Fruit fly (Drosophila melanogaster) whole organism, embryonic: ENCODE data around the gene Zip89B.
A peak's percentile ranks its signal among the peaks of the same experiment; 100 is the strongest.

ENCODE experiments used
- CG10431 ChIP-seq: fragments of 200-800 bp; sonication (Bioruptor generic); optimal IDR thresholded peaks from 3 replicates; lab custom pipeline; 2018; ENCODE audit warnings: missing biosample characterization, mild to moderate bottlenecking, missing genetic modification characterization
- CG10979 ChIP-seq: fragments of 200-800 bp; sonication (Bioruptor generic); optimal IDR thresholded peaks from 2 replicates; lab custom pipeline; 2018; ENCODE audit warnings: missing biosample characterization, mild to moderate bottlenecking, missing genetic modification characterization, moderate library complexity
- CG12769 ChIP-seq: fragments of 200-800 bp; sonication (Bioruptor generic); optimal IDR thresholded peaks from 2 replicates; lab custom pipeline; 2019; ENCODE audit warnings: missing biosample characterization, mild to moderate bottlenecking, missing genetic modification characterization, moderate library complexity
- CG13287 ChIP-seq: fragments of 200-800 bp; sonication (Bioruptor generic); IDR thresholded peaks from 2 replicates; pipeline ENCODE4 v1.3.6; 2022; ENCODE audit warnings: missing biosample characterization, missing genetic modification characterization; ENCODE audit not compliant: partially characterized antibody
- CG13296 ChIP-seq: fragments of 200-800 bp; sonication (Bioruptor generic); optimal IDR thresholded peaks from 3 replicates; lab custom pipeline; 2018; ENCODE audit warnings: missing biosample characterization, mild to moderate bottlenecking, missing genetic modification characterization
- CG15479 ChIP-seq: fragments of 200-800 bp; sonication (Bioruptor generic); optimal IDR thresholded peaks from 3 replicates; lab custom pipeline; 2019; ENCODE audit warnings: missing biosample characterization, mild to moderate bottlenecking, missing genetic modification characterization, moderate library complexity
- CG1603 ChIP-seq: fragments of 200-800 bp; sonication (Bioruptor generic); optimal IDR thresholded peaks from 2 replicates; lab custom pipeline; 2019; ENCODE audit warnings: missing biosample characterization, mild to moderate bottlenecking, missing genetic modification characterization, moderate library complexity
- CG17912 ChIP-seq: fragments of 200-800 bp; sonication (Bioruptor generic); optimal IDR thresholded peaks from 2 replicates; lab custom pipeline; 2018; ENCODE audit warnings: missing biosample characterization, mild to moderate bottlenecking, missing genetic modification characterization
- CG18476 ChIP-seq: fragments of 200-800 bp; sonication (Bioruptor generic); optimal IDR thresholded peaks from 2 replicates; lab custom pipeline; 2016; ENCODE audit warnings: missing biosample characterization, mild to moderate bottlenecking, missing genetic modification characterization
- CG2120 ChIP-seq: fragments of 200-800 bp; sonication (Bioruptor generic); optimal IDR thresholded peaks from 3 replicates; lab custom pipeline; 2016; ENCODE audit warnings: missing biosample characterization, missing genetic modification characterization
- CG6654 ChIP-seq: fragments of 200-800 bp; sonication (Bioruptor generic); optimal IDR thresholded peaks from 2 replicates; lab custom pipeline; 2017; ENCODE audit warnings: missing biosample characterization, mild to moderate bottlenecking, missing genetic modification characterization
- CG8924 ChIP-seq: fragments of 200-800 bp; optimal IDR thresholded peaks from 3 replicates; lab custom pipeline; 2019; ENCODE audit warnings: missing biosample characterization, mild to moderate bottlenecking, missing genetic modification characterization, moderate library complexity
- CG9817 ChIP-seq: fragments of 200-800 bp; sonication (Bioruptor generic); optimal IDR thresholded peaks from 2 replicates; lab custom pipeline; 2018; ENCODE audit warnings: missing biosample characterization, mild to moderate bottlenecking, missing genetic modification characterization, moderate library complexity
- Dip3 ChIP-seq: fragments of 200-800 bp; sonication (Bioruptor generic); optimal IDR thresholded peaks from 3 replicates; lab custom pipeline; 2016; ENCODE audit warnings: missing biosample characterization, missing genetic modification characterization
- Drgx ChIP-seq: fragments of 200-800 bp; sonication (Bioruptor generic); IDR thresholded peaks from 2 replicates; pipeline ENCODE4 v1.3.6; 2022; ENCODE audit warnings: missing biosample characterization, missing genetic modification characterization
- H15 ChIP-seq: fragments of 200-800 bp; sonication (Bioruptor generic); IDR thresholded peaks from 3 replicates; pipeline ENCODE4 v1.3.6; 2022; ENCODE audit warnings: missing biosample characterization, missing genetic modification characterization
- HLHmδ ChIP-seq: fragments of 200-800 bp; sonication (Bioruptor generic); optimal IDR thresholded peaks from 2 replicates; lab custom pipeline; 2018; ENCODE audit warnings: missing biosample characterization, mild to moderate bottlenecking, missing genetic modification characterization, moderate library complexity
- HmgD ChIP-seq: fragments of 200-800 bp; sonication (Bioruptor generic); optimal IDR thresholded peaks from 3 replicates; lab custom pipeline; 2016; ENCODE audit warnings: missing biosample characterization, missing genetic modification characterization
- Mrtf ChIP-seq: fragments of 200-800 bp; sonication (Bioruptor generic); IDR thresholded peaks from 3 replicates; pipeline ENCODE4 v1.3.6; 2022; ENCODE audit warnings: missing biosample characterization, missing genetic modification characterization
- Oaz ChIP-seq: fragments of 200-800 bp; sonication (Bioruptor generic); IDR thresholded peaks from 2 replicates; pipeline ENCODE4 v1.3.6; 2022; ENCODE audit warnings: missing biosample characterization, missing genetic modification characterization
- Opbp ChIP-seq: fragments of 200-800 bp; sonication (Bioruptor generic); IDR thresholded peaks from 3 replicates; pipeline ENCODE4 v1.3.6; 2022; ENCODE audit warnings: missing biosample characterization, missing genetic modification characterization; ENCODE audit not compliant: partially characterized antibody
- Tbp ChIP-seq: fragments of >200 bp; optimal IDR thresholded peaks from 2 replicates; lab custom pipeline; 2018; ENCODE audit warnings: missing biosample characterization, missing genetic modification characterization
- ab ChIP-seq: fragments of 200-800 bp; sonication (Bioruptor generic); optimal IDR thresholded peaks from 2 replicates; lab custom pipeline; 2016; ENCODE audit warnings: missing biosample characterization, missing genetic modification characterization
- aop ChIP-seq: fragments of 200-800 bp; sonication (Bioruptor generic); IDR thresholded peaks from 2 replicates; pipeline ENCODE4 v1.3.6; 2022; ENCODE audit warnings: missing biosample characterization, missing genetic modification characterization
- bbx ChIP-seq: fragments of 200-800 bp; sonication (Bioruptor generic); IDR thresholded peaks from 2 replicates; pipeline ENCODE4 v1.3.6; 2022; ENCODE audit warnings: missing biosample characterization, missing genetic modification characterization; ENCODE audit not compliant: partially characterized antibody
- bcd ChIP-seq: fragments of 200-800 bp; sonication (Bioruptor generic); optimal IDR thresholded peaks from 2 replicates; lab custom pipeline; 2017; ENCODE audit warnings: missing biosample characterization, mild to moderate bottlenecking, missing genetic modification characterization
- bowl ChIP-seq: fragments of 200-800 bp; sonication (Bioruptor generic); IDR thresholded peaks from 2 replicates; pipeline ENCODE4 v1.3.6; 2022; ENCODE audit warnings: missing biosample characterization, missing genetic modification characterization
- br ChIP-seq: fragments of >200 bp; optimal IDR thresholded peaks from 2 replicates; lab custom pipeline; 2017
- cg ChIP-seq: fragments of 200-800 bp; sonication (Bioruptor generic); optimal IDR thresholded peaks from 3 replicates; lab custom pipeline; 2019; ENCODE audit warnings: missing biosample characterization, mild to moderate bottlenecking, missing genetic modification characterization, moderate library complexity
- corto ChIP-seq: fragments of 200-800 bp; sonication (Bioruptor generic); optimal IDR thresholded peaks from 2 replicates; lab custom pipeline; 2016; ENCODE audit warnings: missing biosample characterization, mild to moderate bottlenecking, missing genetic modification characterization, moderate library complexity
- croc ChIP-seq: fragments of 200-800 bp; sonication (Bioruptor generic); conservative IDR thresholded peaks from 3 replicates; pipeline ENCODE4 v1.3.6; 2022; ENCODE audit warnings: missing biosample characterization, missing genetic modification characterization
- cwo ChIP-seq: fragments of 200-800 bp; sonication (Bioruptor generic); optimal IDR thresholded peaks from 3 replicates; lab custom pipeline; 2017; ENCODE audit warnings: missing biosample characterization, missing genetic modification characterization, mild to moderate bottlenecking, moderate library complexity, missing genetic modification reagents
- dmrt99B ChIP-seq: fragments of 200-800 bp; sonication (Bioruptor generic); optimal IDR thresholded peaks from 2 replicates; lab custom pipeline; 2018; ENCODE audit warnings: missing biosample characterization, mild to moderate bottlenecking, missing genetic modification characterization, moderate library complexity
- fd64A ChIP-seq: fragments of 200-800 bp; sonication (Bioruptor generic); optimal IDR thresholded peaks from 3 replicates; lab custom pipeline; 2018; ENCODE audit warnings: missing biosample characterization, mild to moderate bottlenecking, missing genetic modification characterization
- ftz-f1 ChIP-seq: fragments of 200-800 bp; sonication (Bioruptor generic); optimal IDR thresholded peaks from 2 replicates; lab custom pipeline; 2016; ENCODE audit warnings: missing biosample characterization, missing genetic modification characterization
- ind ChIP-seq: fragments of 200-800 bp; sonication (Bioruptor generic); optimal IDR thresholded peaks from 3 replicates; lab custom pipeline; 2016; ENCODE audit warnings: missing biosample characterization, missing genetic modification characterization
- kay ChIP-seq: fragments of 200-800 bp; sonication (Bioruptor generic); optimal IDR thresholded peaks from 2 replicates; lab custom pipeline; 2016; ENCODE audit warnings: missing biosample characterization, missing genetic modification characterization
- lilli ChIP-seq: fragments of 200-800 bp; sonication (Bioruptor generic); optimal IDR thresholded peaks from 3 replicates; lab custom pipeline; 2016; ENCODE audit warnings: missing biosample characterization, missing genetic modification characterization
- lmd ChIP-seq: fragments of 200-800 bp; sonication (Bioruptor generic); IDR thresholded peaks from 2 replicates; pipeline ENCODE4 v1.3.6; 2022; ENCODE audit warnings: missing biosample characterization, missing genetic modification characterization
- nerfin-2 ChIP-seq: fragments of 200-800 bp; sonication (Bioruptor generic); IDR thresholded peaks from 2 replicates; pipeline ENCODE4 v1.3.6; 2022; ENCODE audit warnings: missing biosample characterization, missing genetic modification characterization; ENCODE audit not compliant: partially characterized antibody
- p53 ChIP-seq: fragments of 200-800 bp; sonication (Bioruptor generic); optimal IDR thresholded peaks from 2 replicates; lab custom pipeline; 2016; ENCODE audit warnings: missing biosample characterization, missing genetic modification characterization
- pfk ChIP-seq: fragments of 200-800 bp; sonication (Bioruptor generic); optimal IDR thresholded peaks from 2 replicates; lab custom pipeline; 2018; ENCODE audit warnings: missing biosample characterization, mild to moderate bottlenecking, missing genetic modification characterization, moderate library complexity
- pita ChIP-seq: fragments of 200-800 bp; sonication (Bioruptor generic); optimal IDR thresholded peaks from 2 replicates; lab custom pipeline; 2017; ENCODE audit warnings: missing biosample characterization, mild to moderate bottlenecking, missing genetic modification characterization
- salm ChIP-seq: fragments of 200-800 bp; sonication (Bioruptor generic); optimal IDR thresholded peaks from 2 replicates; lab custom pipeline; 2018; ENCODE audit warnings: missing biosample characterization, mild to moderate bottlenecking, missing genetic modification characterization
- shn ChIP-seq: fragments of 200-800 bp; sonication (Bioruptor generic); optimal IDR thresholded peaks from 3 replicates; lab custom pipeline; 2016; ENCODE audit warnings: missing biosample characterization, missing genetic modification characterization
- sug ChIP-seq: fragments of 200-800 bp; optimal IDR thresholded peaks from 2 replicates; lab custom pipeline; 2019; ENCODE audit warnings: missing biosample characterization, mild to moderate bottlenecking, missing genetic modification characterization, moderate library complexity
- tgo ChIP-seq: fragments of 200-800 bp; sonication (Bioruptor generic); IDR thresholded peaks from 3 replicates; pipeline ENCODE4 v1.3.6; 2022; ENCODE audit warnings: missing biosample characterization, missing genetic modification characterization
- yki ChIP-seq: fragments of >200 bp; optimal IDR thresholded peaks from 3 replicates; lab custom pipeline; 2018
- zf30C ChIP-seq: fragments of 200-800 bp; sonication (Bioruptor generic); optimal IDR thresholded peaks from 3 replicates; lab custom pipeline; 2018; ENCODE audit warnings: missing biosample characterization, mild to moderate bottlenecking, missing genetic modification characterization

Zip89B gene

DNA sequence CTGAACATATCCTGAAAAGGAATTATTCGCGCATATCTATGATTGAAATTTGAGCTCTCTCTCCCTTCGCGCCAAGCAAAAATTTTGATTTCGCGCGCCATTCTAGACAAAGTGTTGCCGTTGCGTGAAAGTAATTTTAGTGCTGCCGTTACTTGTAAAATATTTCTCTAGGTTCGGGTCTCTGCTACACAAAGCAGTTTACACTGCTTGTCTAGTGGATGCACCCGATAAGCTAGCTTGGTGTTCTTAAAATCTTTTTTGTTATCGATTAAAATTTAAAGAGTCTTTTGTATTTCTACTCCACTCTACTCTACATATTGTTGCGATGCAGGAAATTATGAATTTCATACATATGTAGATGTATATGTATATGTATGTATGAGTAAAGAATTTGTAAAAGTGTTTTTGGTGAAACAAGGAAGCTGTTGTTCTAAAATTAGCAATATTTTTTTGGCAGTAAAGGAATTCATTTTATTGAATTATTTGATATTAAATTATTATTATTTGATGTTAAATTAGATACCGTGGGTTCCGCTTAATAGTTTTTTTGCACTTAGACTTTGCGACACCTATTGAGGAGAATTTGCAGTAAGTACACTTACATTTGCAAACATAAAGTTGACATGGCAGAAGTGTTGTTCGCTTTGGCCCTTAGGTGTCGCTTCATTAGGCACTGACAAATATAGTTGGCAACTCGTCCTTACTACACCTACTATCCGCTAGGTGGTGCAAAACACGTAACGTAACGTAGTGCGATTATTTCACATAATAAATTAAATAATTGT lies 45.0 kb upstream of the Zip89B start (continued):
- TF ChIP-seq bbx (peak; percentile 11; the same call in 1 of the 2 replicates), CG13296 (GFP tag; lab: Kevin White, UChicago) (no peak), nerfin-2 (GFP tag; lab: Robert Waterston, UW) (no peak), cg (GFP tag; lab: Kevin White, UChicago) (no peak), CG15479 (GFP tag; lab: Kevin White, UChicago) (no peak), croc (GFP tag; lab: Robert Waterston, UW) (peak; percentile 14; the same call in 1 of the 3 replicates), Tbp (GFP tag; lab: Kevin White, UChicago) (no peak), H15 (GFP tag; lab: Robert Waterston, UW) (peak; percentile 70; the same call in 2 of the 3 replicates), HmgD (GFP tag; lab: Kevin White, UChicago) (peak; percentile 48), lilli (GFP tag; lab: Kevin White, UChicago) (peak; percentile 75), CG1603 (tag; lab: Kevin White, UChicago) (peak; percentile 76), sug (tag; lab: Kevin White, UChicago) (peak; percentile 34), shn (peak; percentile 67), Dip3 (no peak), CG8924 (no peak), p53 (GFP tag; lab: Kevin White, UChicago) (peak; percentile 29), CG13287 (GFP tag; lab: Robert Waterston, UW) (peak; percentile 73), CG18476 (GFP tag; lab: Kevin White, UChicago) (peak; percentile 39), CG17912 (GFP tag; lab: Kevin White, UChicago) (peak; percentile 93), cwo (no peak), ab (no peak), corto (no peak), aop (GFP tag; lab: Robert Waterston, UW) (no peak), Mrtf (GFP tag; lab: Robert Waterston, UW) (peak; percentile 75; the same call in 2 of the 3 replicates), kay (no peak), zf30C (GFP tag; lab: Kevin White, UChicago) (no peak), CG6654 (GFP tag; lab: Kevin White, UChicago) (peak; percentile 34), ftz-f1 (GFP tag; lab: Kevin White, UChicago) (no peak), fd64A (GFP tag; lab: Kevin White, UChicago) (no peak), CG12769 (no peak), salm (peak; percentile 14), lmd (peak; percentile 70; the same call in 1 of the 2 replicates), pfk (GFP tag; lab: Kevin White, UChicago) (peak; percentile 60), Oaz (GFP tag; lab: Robert Waterston, UW) (no peak; the same call in 1 of the 2 replicates), CG2120 (GFP tag; lab: Kevin White, UChicago) (peak; percentile 41), pita (GFP tag; lab: Kevin White, UChicago) (peak; percentile 96), CG10979 (tag; lab: Kevin White, UChicago) (peak; percentile 60), tgo (GFP tag; lab: Robert Waterston, UW) (peak; percentile 34; the same call in 1 of the 3 replicates), br (no peak), CG10431 (GFP tag; lab: Kevin White, UChicago) (peak; percentile 87), Opbp (GFP tag; lab: Robert Waterston, UW) (peak; percentile 61; the same call in 2 of the 3 replicates), yki (peak; percentile 33), CG9817 (tag; lab: Kevin White, UChicago) (peak; percentile 69), ind (GFP tag; lab: Kevin White, UChicago) (peak; percentile 74), bowl (no peak), bcd (GFP tag; lab: Kevin White, UChicago) (no peak), Drgx (GFP tag; lab: Robert Waterston, UW) (no peak; the same call in 1 of the 2 replicates), HLHmδ (GFP tag; lab: Kevin White, UChicago) (peak; percentile 97), dmrt99B (tag; lab: Kevin White, UChicago) (no peak)
